Fruit fly (Drosophila melanogaster) whole organism, prepupa: ENCODE measurements around the gene Cp7Fb.
A peak's percentile ranks its signal among the peaks of the same experiment; 100 is the strongest.

Source experiments
- Blimp-1 ChIP-seq: fragments of 200-800 bp; sonication (Bioruptor generic); optimal IDR thresholded peaks from 3 replicates; lab custom pipeline; 2017; ENCODE audit warnings: missing biosample characterization, missing genetic modification characterization, mild to moderate bottlenecking, moderate library complexity, missing genetic modification reagents
- CG10631 ChIP-seq: fragments of 200-800 bp; sonication (Bioruptor generic); optimal IDR thresholded peaks from 2 replicates; lab custom pipeline; 2016; ENCODE audit warnings: missing biosample characterization, missing genetic modification characterization
- CG10669 ChIP-seq: fragments of 200-800 bp; sonication (Bioruptor generic); optimal IDR thresholded peaks from 3 replicates; lab custom pipeline; 2018; ENCODE audit warnings: missing biosample characterization, mild to moderate bottlenecking, missing genetic modification characterization, moderate library complexity
- CG11294 ChIP-seq: fragments of 200-800 bp; sonication (Bioruptor generic); IDR thresholded peaks from 2 replicates; pipeline ENCODE4 v1.3.6; 2022; ENCODE audit warnings: missing biosample characterization, missing genetic modification characterization
- CG11762 ChIP-seq: fragments of 200-800 bp; sonication (Bioruptor generic); optimal IDR thresholded peaks from 3 replicates; lab custom pipeline; 2016; ENCODE audit warnings: missing biosample characterization, missing genetic modification characterization; ENCODE audit not compliant: insufficient read depth
- CG11902 ChIP-seq: fragments of 200-800 bp; sonication (Bioruptor generic); optimal IDR thresholded peaks from 3 replicates; lab custom pipeline; 2016; ENCODE audit warnings: missing biosample characterization, missing genetic modification characterization
- CG3032 ChIP-seq: fragments of 200-800 bp; optimal IDR thresholded peaks from 2 replicates; lab custom pipeline; 2019; ENCODE audit warnings: missing biosample characterization, mild to moderate bottlenecking, missing genetic modification characterization, moderate library complexity
- CG31627 ChIP-seq: fragments of 200-800 bp; sonication (Bioruptor generic); optimal IDR thresholded peaks from 3 replicates; lab custom pipeline; 2016; ENCODE audit warnings: missing biosample characterization, missing genetic modification characterization
- CG32006 ChIP-seq: fragments of 200-800 bp; sonication (Bioruptor generic); optimal IDR thresholded peaks from 3 replicates; lab custom pipeline; 2017; ENCODE audit warnings: missing biosample characterization, mild to moderate bottlenecking, missing genetic modification characterization
- CG34406 ChIP-seq: fragments of 200-800 bp; sonication (Bioruptor generic); optimal IDR thresholded peaks from 3 replicates; lab custom pipeline; 2016; ENCODE audit warnings: missing biosample characterization, missing genetic modification characterization
- CG4318 ChIP-seq: fragments of 200-800 bp; sonication (Bioruptor generic); optimal IDR thresholded peaks from 3 replicates; lab custom pipeline; 2017; ENCODE audit warnings: missing biosample characterization, mild to moderate bottlenecking, missing genetic modification characterization
- CG6163 ChIP-seq: fragments of 200-800 bp; sonication (Bioruptor generic); IDR thresholded peaks from 3 replicates; pipeline ENCODE4 v1.3.6; 2022; ENCODE audit warnings: missing biosample characterization, missing genetic modification characterization
- CG6792 ChIP-seq: fragments of 200-800 bp; sonication (Bioruptor generic); optimal IDR thresholded peaks from 3 replicates; lab custom pipeline; 2016; ENCODE audit warnings: missing biosample characterization, missing genetic modification characterization
- CG6808 ChIP-seq: fragments of 200-800 bp; sonication (Bioruptor generic); optimal IDR thresholded peaks from 3 replicates; lab custom pipeline; 2017; ENCODE audit warnings: missing biosample characterization, missing genetic modification characterization, mild to moderate bottlenecking, moderate library complexity, missing genetic modification reagents
- CG6854 ChIP-seq: fragments of 200-800 bp; sonication (Bioruptor generic); optimal IDR thresholded peaks from 2 replicates; lab custom pipeline; 2017; ENCODE audit warnings: missing biosample characterization, mild to moderate bottlenecking, missing genetic modification characterization
- CG7368 ChIP-seq: fragments of 200-800 bp; sonication (Bioruptor generic); optimal IDR thresholded peaks from 3 replicates; lab custom pipeline; 2016; ENCODE audit warnings: missing biosample characterization, missing genetic modification characterization
- CG8119 ChIP-seq: fragments of 200-800 bp; sonication (Bioruptor generic); IDR thresholded peaks from 3 replicates; pipeline ENCODE4 v1.3.6; 2022; ENCODE audit warnings: missing biosample characterization, missing genetic modification characterization
- CG8319 ChIP-seq: fragments of 200-800 bp; sonication (Bioruptor generic); optimal IDR thresholded peaks from 3 replicates; lab custom pipeline; 2016; ENCODE audit warnings: missing biosample characterization, missing genetic modification characterization
- CG8632 ChIP-seq: fragments of 200-800 bp; sonication (Bioruptor generic); optimal IDR thresholded peaks from 3 replicates; lab custom pipeline; 2016; ENCODE audit warnings: missing biosample characterization, missing genetic modification characterization
- Eip75B ChIP-seq: fragments of 200-800 bp; sonication (Bioruptor generic); optimal IDR thresholded peaks from 3 replicates; lab custom pipeline; 2016; ENCODE audit warnings: missing biosample characterization, missing genetic modification characterization
- Eip78C ChIP-seq: fragments of 200-800 bp; sonication (Bioruptor generic); peaks from one replicate; lab custom pipeline; 2016; ENCODE audit warnings: missing biosample characterization, missing genetic modification characterization
- Ets21C ChIP-seq: fragments of 200-800 bp; sonication (Bioruptor generic); optimal IDR thresholded peaks from 3 replicates; lab custom pipeline; 2016; ENCODE audit warnings: missing biosample characterization, missing genetic modification characterization
- Ets96B ChIP-seq: fragments of 200-800 bp; optimal IDR thresholded peaks from 2 replicates; lab custom pipeline; 2019; ENCODE audit warnings: missing biosample characterization, mild to moderate bottlenecking, missing genetic modification characterization, moderate library complexity
- Gug ChIP-seq: fragments of 200-800 bp; sonication (Bioruptor generic); IDR thresholded peaks from 2 replicates; pipeline ENCODE4 v1.3.6; 2022; ENCODE audit warnings: missing biosample characterization, missing genetic modification characterization
- Hr38 ChIP-seq: sonication (Bioruptor generic); optimal IDR thresholded peaks from 2 replicates; lab custom pipeline; 2016; ENCODE audit warnings: missing biosample characterization, missing genetic modification characterization
- Hr39 ChIP-seq: fragments of 200-800 bp; sonication (Bioruptor generic); optimal IDR thresholded peaks from 2 replicates; lab custom pipeline; 2016; ENCODE audit warnings: missing biosample characterization, missing genetic modification characterization
- Hr4 ChIP-seq: fragments of 200-800 bp; sonication (Bioruptor generic); optimal IDR thresholded peaks from 3 replicates; lab custom pipeline; 2016; ENCODE audit warnings: missing biosample characterization, missing genetic modification characterization
- Met ChIP-seq: fragments of 200-800 bp; sonication (Bioruptor generic); optimal IDR thresholded peaks from 3 replicates; lab custom pipeline; 2016; ENCODE audit warnings: missing biosample characterization, missing genetic modification characterization
- Smox ChIP-seq: fragments of 200-800 bp; sonication (Bioruptor generic); optimal IDR thresholded peaks from 3 replicates; lab custom pipeline; 2016; ENCODE audit warnings: missing biosample characterization, missing genetic modification characterization
- Sox102F ChIP-seq: fragments of 200-800 bp; sonication (Bioruptor generic); optimal IDR thresholded peaks from 2 replicates; lab custom pipeline; 2016; ENCODE audit warnings: missing biosample characterization, mild to moderate bottlenecking, missing genetic modification characterization
- Sox15 ChIP-seq: fragments of 200-800 bp; sonication (Bioruptor generic); optimal IDR thresholded peaks from 3 replicates; lab custom pipeline; 2016; ENCODE audit warnings: missing biosample characterization, missing genetic modification characterization
- achi ChIP-seq: fragments of 200-800 bp; sonication (Bioruptor generic); optimal IDR thresholded peaks from 3 replicates; lab custom pipeline; 2016; ENCODE audit warnings: missing biosample characterization, missing genetic modification characterization
- acj6 ChIP-seq: fragments of 200-800 bp; sonication (Bioruptor generic); optimal IDR thresholded peaks from 3 replicates; lab custom pipeline; 2016; ENCODE audit warnings: missing biosample characterization, missing genetic modification characterization
- cyc ChIP-seq: fragments of 200-800 bp; sonication (Bioruptor generic); optimal IDR thresholded peaks from 3 replicates; lab custom pipeline; 2016; ENCODE audit warnings: missing biosample characterization, missing genetic modification characterization
- dac ChIP-seq: fragments of 200-800 bp; sonication (Bioruptor generic); optimal IDR thresholded peaks from 2 replicates; lab custom pipeline; 2017; ENCODE audit warnings: missing biosample characterization, mild to moderate bottlenecking, missing genetic modification characterization
- dsx ChIP-seq: fragments of 200-800 bp; optimal IDR thresholded peaks from 3 replicates; lab custom pipeline; 2019; ENCODE audit warnings: missing biosample characterization, mild to moderate bottlenecking, missing genetic modification characterization, moderate library complexity; ENCODE audit not compliant: poor library complexity, severe bottlenecking
- eg ChIP-seq: fragments of 200-800 bp; sonication (Bioruptor generic); IDR thresholded peaks from 3 replicates; pipeline ENCODE4 v1.3.6; 2022; ENCODE audit warnings: missing biosample characterization, missing genetic modification characterization
- fkh ChIP-seq: fragments of 200-800 bp; sonication (Bioruptor generic); optimal IDR thresholded peaks from 3 replicates; lab custom pipeline; 2017; ENCODE audit warnings: missing biosample characterization, mild to moderate bottlenecking, missing genetic modification characterization, moderate library complexity
- net ChIP-seq: fragments of 200-800 bp; sonication (Bioruptor generic); optimal IDR thresholded peaks from 3 replicates; lab custom pipeline; 2016; ENCODE audit warnings: missing biosample characterization, missing genetic modification characterization
- salr ChIP-seq, 2 experiments: fragments of 200-800 bp; sonication (Bioruptor generic); optimal IDR thresholded peaks; 3 replicates each; lab custom pipeline; 2016 to 2018; ENCODE audit warnings: missing biosample characterization in 2 of 2, missing genetic modification characterization in 2 of 2, mild to moderate bottlenecking in 1 of 2
- spab ChIP-seq: fragments of 200-800 bp; sonication (Bioruptor generic); optimal IDR thresholded peaks from 2 replicates; lab custom pipeline; 2017; ENCODE audit warnings: missing biosample characterization, mild to moderate bottlenecking, missing genetic modification characterization, missing genetic modification reagents
- svp ChIP-seq: fragments of 200-800 bp; sonication (Bioruptor generic); peaks from one replicate; lab custom pipeline; 2016; ENCODE audit warnings: missing biosample characterization, missing genetic modification characterization
- topi ChIP-seq: fragments of 200-800 bp; sonication (Bioruptor generic); optimal IDR thresholded peaks from 3 replicates; lab custom pipeline; 2016; ENCODE audit warnings: missing biosample characterization, missing genetic modification characterization

Cp7Fb gene

dm6 chrX:8464378-8465036 is 9.1 kb upstream of the Cp7Fb start, which contains the start of gene Sptr (continued):
- TF ChIP-seq Ets96B (tag; lab: Kevin White, UChicago) (peak; percentile 95), dac (GFP tag; lab: Kevin White, UChicago) (peak; percentile 86), CG8319 (GFP tag; lab: Kevin White, UChicago) (peak; percentile 92), Sox15 (peak; percentile 87), Ets21C (GFP tag; lab: Kevin White, UChicago) (peak; percentile 90), CG6792 (GFP tag; lab: Kevin White, UChicago) (peak; percentile 95), Hr38 (GFP tag; lab: Kevin White, UChicago) (no peak), CG7368 (peak; percentile 92), Hr4 (GFP tag; lab: Kevin White, UChicago) (peak; percentile 90), cyc (GFP tag; lab: Kevin White, UChicago) (peak; percentile 92), eg (peak; percentile 96), CG34406 (peak; percentile 94), Eip75B (GFP tag; lab: Kevin White, UChicago) (peak; percentile 95), CG8119 (GFP tag; lab: Robert Waterston, UW) (peak; percentile 96), CG32006 (GFP tag; lab: Kevin White, UChicago) (peak; percentile 93), CG6163 (GFP tag; lab: Robert Waterston, UW) (peak; percentile 96), CG11294 (peak; percentile 86), CG10669 (GFP tag; lab: Kevin White, UChicago) (peak; percentile 90), CG11762 (GFP tag; lab: Kevin White, UChicago) (peak; percentile 92), CG8632 (GFP tag; lab: Kevin White, UChicago) (peak; percentile 96), net (GFP tag; lab: Kevin White, UChicago) (peak; percentile 95), CG31627 (GFP tag; lab: Kevin White, UChicago) (peak; percentile 92), salr (GFP tag; optimal IDR thresholded peaks at IDR 0.05; lab: Kevin White, UChicago) (peak; percentile 76 to 85), CG3032 (tag; lab: Kevin White, UChicago) (peak; percentile 95), achi (GFP tag; lab: Kevin White, UChicago) (peak; percentile 94), CG6854 (GFP tag; lab: Kevin White, UChicago) (peak; percentile 93), Smox (GFP tag; lab: Kevin White, UChicago) (peak; percentile 95), Blimp-1 (peak; percentile 80), acj6 (GFP tag; lab: Kevin White, UChicago) (peak; percentile 94), CG6808 (GFP tag; lab: Kevin White, UChicago) (peak; percentile 92), CG4318 (GFP tag; lab: Kevin White, UChicago) (peak; percentile 84)

dm6 chrX:8466729-8467215 is 6.9 kb upstream of the Cp7Fb start:
- TF ChIP-seq CG6808 (GFP tag; lab: Kevin White, UChicago) (no peak), Sox102F (GFP tag; lab: Kevin White, UChicago) (no peak), CG10631 (GFP tag; lab: Kevin White, UChicago) (no peak), CG3032 (tag; lab: Kevin White, UChicago) (no peak), topi (GFP tag; lab: Kevin White, UChicago) (no peak), Eip78C (GFP tag; lab: Kevin White, UChicago) (peak; percentile 4), dsx (peak; percentile 97)
- TF ChIP-seq, all 60 proteins: peak for 2

dm6 chrX:8468962-8469459 is 4.6 kb upstream of the Cp7Fb start, which contains the start of gene CG12116:
CG12116 (minus strand) TSS chrX:8469012.
- no peak for TF ChIP-seq CG8119 (GFP tag; lab: Robert Waterston, UW)
- TF ChIP-seq spab (GFP tag; lab: Kevin White, UChicago) = no peak
- peak; percentile 13 for TF ChIP-seq Met (GFP tag; lab: Kevin White, UChicago)
- peak; percentile 24 for TF ChIP-seq Hr39 (GFP tag; lab: Kevin White, UChicago)
- TF ChIP-seq CG32006 (GFP tag; lab: Kevin White, UChicago) = no peak
- TF ChIP-seq Gug (GFP tag; lab: Robert Waterston, UW) = no peak
- TF ChIP-seq fkh (GFP tag; lab: Kevin White, UChicago) = no peak
- peak; percentile 7 for TF ChIP-seq CG31627 (GFP tag; lab: Kevin White, UChicago)
- TF ChIP-seq Hr38 (GFP tag; lab: Kevin White, UChicago) = no peak
- TF ChIP-seq Sox102F (GFP tag; lab: Kevin White, UChicago) = peak; percentile 18
- TF ChIP-seq dac (GFP tag; lab: Kevin White, UChicago) = no peak
- TF ChIP-seq CG11902 = no peak
- TF ChIP-seq CG10631 (GFP tag; lab: Kevin White, UChicago) = no peak
- TF ChIP-seq Hr4 (GFP tag; lab: Kevin White, UChicago) = no peak
- TF ChIP-seq svp (GFP tag; lab: Kevin White, UChicago) = peak; percentile 98
- TF ChIP-seq Smox (GFP tag; lab: Kevin White, UChicago) = peak; percentile 18
